Worm (Caenorhabditis elegans) whole organism, late embryonic: Measurements from ENCODE around the gene clp-4.
A peak's percentile ranks its signal among the peaks of the same experiment; 100 is the strongest.

Experiments used
- C08G9.2 ChIP-seq: sonication (generic microtip); optimal IDR thresholded peaks from 2 replicates; lab custom pipeline; 2016; ENCODE audit warnings: mild to moderate bottlenecking, missing genetic modification characterization, moderate library complexity, missing compliant biosample characterization
- C38D4.7 ChIP-seq: fragments of 200-800 bp; sonication (Bioruptor generic); optimal IDR thresholded peaks from 2 replicates; lab custom pipeline; 2018; ENCODE audit warnings: mild to moderate bottlenecking, missing genetic modification characterization, moderate library complexity, missing compliant biosample characterization
- F13H6.1 ChIP-seq: sonication (generic microtip); optimal IDR thresholded peaks from 2 replicates; lab custom pipeline; 2016; ENCODE audit warnings: missing genetic modification characterization, missing compliant biosample characterization
- K02D7.2 ChIP-seq: sonication (generic microtip); optimal IDR thresholded peaks from 2 replicates; lab custom pipeline; 2017; ENCODE audit warnings: mild to moderate bottlenecking, missing genetic modification characterization, missing compliant biosample characterization
- K09A11.1 ChIP-seq: sonication (generic microtip); optimal IDR thresholded peaks from 2 replicates; lab custom pipeline; 2017; ENCODE audit warnings: antibody characterized with exemption, mild to moderate bottlenecking, missing genetic modification characterization, missing compliant biosample characterization; ENCODE audit not compliant: insufficient read depth
- T23F11.4 ChIP-seq: fragments of 200-800 bp; sonication (Bioruptor generic); optimal IDR thresholded peaks from 2 replicates; lab custom pipeline; 2018; ENCODE audit warnings: mild to moderate bottlenecking, missing genetic modification characterization, missing compliant biosample characterization
- ahr-1 ChIP-seq: sonication (generic microtip); optimal IDR thresholded peaks from 2 replicates; lab custom pipeline; 2016; ENCODE audit warnings: missing genetic modification characterization, missing compliant biosample characterization
- ceh-14 ChIP-seq: sonication (generic microtip); optimal IDR thresholded peaks from 2 replicates; lab custom pipeline; 2016; ENCODE audit warnings: missing genotype, missing genetic modification characterization, missing compliant biosample characterization
- ceh-19 ChIP-seq: fragments of 200-800 bp; sonication (Bioruptor generic); optimal IDR thresholded peaks from 2 replicates; lab custom pipeline; 2018; ENCODE audit warnings: mild to moderate bottlenecking, missing genetic modification characterization, missing compliant biosample characterization
- ceh-2 ChIP-seq: sonication (generic microtip); optimal IDR thresholded peaks from 2 replicates; lab custom pipeline; 2016; ENCODE audit warnings: missing genotype, missing genetic modification characterization, missing compliant biosample characterization
- ceh-24 ChIP-seq: sonication (generic microtip); optimal IDR thresholded peaks from 2 replicates; lab custom pipeline; 2016; ENCODE audit warnings: mild to moderate bottlenecking, missing genetic modification characterization, missing compliant biosample characterization
- ceh-31 ChIP-seq: sonication (generic microtip); optimal IDR thresholded peaks from 2 replicates; lab custom pipeline; 2016; ENCODE audit warnings: missing genetic modification characterization, missing compliant biosample characterization
- ceh-34 ChIP-seq: sonication (generic microtip); optimal IDR thresholded peaks from 2 replicates; lab custom pipeline; 2016; ENCODE audit warnings: mild to moderate bottlenecking, missing genetic modification characterization, missing compliant biosample characterization
- ceh-48 ChIP-seq: sonication (generic microtip); optimal IDR thresholded peaks from 2 replicates; lab custom pipeline; 2016; ENCODE audit warnings: missing genetic modification characterization, inconsistent platforms, missing compliant biosample characterization
- ceh-6 ChIP-seq: fragments of 200-800 bp; sonication (Bioruptor generic); optimal IDR thresholded peaks from 2 replicates; lab custom pipeline; 2018; ENCODE audit warnings: mild to moderate bottlenecking, missing genetic modification characterization, missing compliant biosample characterization
- che-1 ChIP-seq: sonication (generic microtip); optimal IDR thresholded peaks from 2 replicates; lab custom pipeline; 2016; ENCODE audit warnings: mild to moderate bottlenecking, missing genetic modification characterization, missing compliant biosample characterization
- dmd-4 ChIP-seq: sonication (generic microtip); optimal IDR thresholded peaks from 2 replicates; lab custom pipeline; 2016; ENCODE audit warnings: borderline replicate concordance, missing genetic modification characterization, missing compliant biosample characterization
- dve-1 ChIP-seq: sonication (generic microtip); optimal IDR thresholded peaks from 2 replicates; lab custom pipeline; 2017; ENCODE audit warnings: antibody characterized with exemption, mild to moderate bottlenecking, missing genetic modification characterization, missing compliant biosample characterization
- elt-4 ChIP-seq: sonication (generic microtip); optimal IDR thresholded peaks from 2 replicates; lab custom pipeline; 2016; ENCODE audit warnings: missing genetic modification characterization, missing compliant biosample characterization
- ets-4 ChIP-seq: sonication (generic microtip); optimal IDR thresholded peaks from 2 replicates; lab custom pipeline; 2016; ENCODE audit warnings: missing genetic modification characterization, missing compliant biosample characterization
- eyg-1 ChIP-seq: sonication (generic microtip); optimal IDR thresholded peaks from 2 replicates; lab custom pipeline; 2016; ENCODE audit warnings: missing genotype, missing genetic modification characterization, missing compliant biosample characterization
- fax-1 ChIP-seq: sonication (generic microtip); optimal IDR thresholded peaks from 2 replicates; lab custom pipeline; 2016; ENCODE audit warnings: missing genotype, missing genetic modification characterization, missing compliant biosample characterization
- fkh-10 ChIP-seq: fragments of 150-350 bp; optimal IDR thresholded peaks from 2 replicates; lab custom pipeline; 2014; ENCODE audit warnings: missing biosample characterization, missing genetic modification reagents, missing genetic modification characterization
- fkh-6 ChIP-seq: sonication (generic microtip); optimal IDR thresholded peaks from 2 replicates; lab custom pipeline; 2016; ENCODE audit warnings: missing genetic modification characterization, missing compliant biosample characterization
- gmeb-2 ChIP-seq: sonication (generic microtip); optimal IDR thresholded peaks from 2 replicates; lab custom pipeline; 2016; ENCODE audit warnings: missing genetic modification characterization, inconsistent platforms, missing compliant biosample characterization
- hlh-13 ChIP-seq: fragments of 200-800 bp; sonication (Bioruptor generic); optimal IDR thresholded peaks from 2 replicates; lab custom pipeline; 2018; ENCODE audit warnings: mild to moderate bottlenecking, missing genetic modification characterization, missing compliant biosample characterization
- hlh-15 ChIP-seq: sonication (generic microtip); optimal IDR thresholded peaks from 2 replicates; lab custom pipeline; 2016; ENCODE audit warnings: missing genetic modification characterization, missing compliant biosample characterization
- hlh-30 ChIP-seq: sonication (generic microtip); optimal IDR thresholded peaks from 2 replicates; lab custom pipeline; 2017; ENCODE audit warnings: antibody characterized with exemption, missing genetic modification characterization, missing compliant biosample characterization; ENCODE audit not compliant: insufficient read depth
- hlh-8 ChIP-seq: sonication (generic microtip); optimal IDR thresholded peaks from 2 replicates; lab custom pipeline; 2016; ENCODE audit warnings: missing genotype, missing genetic modification characterization, missing compliant biosample characterization
- nhr-232 ChIP-seq: sonication (generic microtip); optimal IDR thresholded peaks from 2 replicates; lab custom pipeline; 2016; ENCODE audit warnings: missing genetic modification characterization, missing compliant biosample characterization
- npax-4 ChIP-seq: sonication (generic microtip); optimal IDR thresholded peaks from 2 replicates; lab custom pipeline; 2016; ENCODE audit warnings: missing genetic modification characterization, missing compliant biosample characterization
- odd-2 ChIP-seq: sonication (generic microtip); optimal IDR thresholded peaks from 2 replicates; lab custom pipeline; 2017; ENCODE audit warnings: antibody characterized with exemption, mild to moderate bottlenecking, missing genetic modification characterization, missing compliant biosample characterization
- pat-9 ChIP-seq: fragments of 200-800 bp; sonication (Bioruptor generic); optimal IDR thresholded peaks from 2 replicates; lab custom pipeline; 2018; ENCODE audit warnings: mild to moderate bottlenecking, missing genetic modification characterization, moderate library complexity, missing compliant biosample characterization
- pax-1 ChIP-seq: fragments of 150-350 bp; optimal IDR thresholded peaks from 2 replicates; lab custom pipeline; 2014; ENCODE audit warnings: missing biosample characterization, missing genetic modification characterization
- pha-2 ChIP-seq: sonication (generic microtip); optimal IDR thresholded peaks from 2 replicates; lab custom pipeline; 2017; ENCODE audit warnings: mild to moderate bottlenecking, missing genetic modification characterization, missing compliant biosample characterization
- pros-1 ChIP-seq: fragments of 150-350 bp; optimal IDR thresholded peaks from 2 replicates; lab custom pipeline; 2014; ENCODE audit warnings: missing biosample characterization, missing genetic modification reagents, missing genetic modification characterization
- ref-2 ChIP-seq: sonication (generic microtip); optimal IDR thresholded peaks from 2 replicates; lab custom pipeline; 2016; ENCODE audit warnings: missing genetic modification characterization, missing compliant biosample characterization
- sdc-2 ChIP-seq: sonication (generic microtip); optimal IDR thresholded peaks from 2 replicates; lab custom pipeline; 2016; ENCODE audit warnings: missing genotype, missing genetic modification characterization, missing compliant biosample characterization
- sox-2 ChIP-seq: fragments of 200-800 bp; sonication (Bioruptor generic); IDR thresholded peaks from 2 replicates; pipeline ENCODE4 v1.3.6; 2022; ENCODE audit warnings: missing genetic modification reagents, missing genetic modification characterization, missing compliant biosample characterization
- sox-4 ChIP-seq: sonication (generic microtip); optimal IDR thresholded peaks from 2 replicates; lab custom pipeline; 2017; ENCODE audit warnings: mild to moderate bottlenecking, missing genetic modification characterization, inconsistent platforms, missing compliant biosample characterization
- syd-9 ChIP-seq: sonication (generic microtip); optimal IDR thresholded peaks from 2 replicates; lab custom pipeline; 2016; ENCODE audit warnings: mild to moderate bottlenecking, missing genetic modification characterization, moderate library complexity, missing compliant biosample characterization
- tbx-2 ChIP-seq: sonication (generic microtip); optimal IDR thresholded peaks from 2 replicates; lab custom pipeline; 2016; ENCODE audit warnings: missing genetic modification characterization, missing compliant biosample characterization
- ttx-3 ChIP-seq: sonication (generic microtip); optimal IDR thresholded peaks from 2 replicates; lab custom pipeline; 2016; ENCODE audit warnings: missing genetic modification reagents, missing genetic modification characterization, missing compliant biosample characterization
- unc-3 ChIP-seq, 2 experiments: fragments of 200-800 bp in 1 of 2; sonication (Bioruptor generic) in 1 of 2; sonication (generic microtip) in 1 of 2; conservative IDR thresholded peaks in 1 of 2; optimal IDR thresholded peaks in 1 of 2; 2 replicates each; pipeline versions ENCODE4 v1.3.6 to Lab custom; 2016 to 2022; ENCODE audit warnings: missing compliant biosample characterization in 2 of 2, missing genetic modification characterization in 2 of 2, missing genetic modification reagents in 1 of 2
- unc-86 ChIP-seq: sonication (generic microtip); optimal IDR thresholded peaks from 2 replicates; lab custom pipeline; 2016; ENCODE audit warnings: missing genetic modification characterization, missing compliant biosample characterization
- zip-5 ChIP-seq: sonication (generic microtip); optimal IDR thresholded peaks from 2 replicates; lab custom pipeline; 2016; ENCODE audit warnings: missing genetic modification characterization, missing compliant biosample characterization

Gene clp-4

ce11 chrIII:1832453-1832852 lies 14.3 kb upstream of the clp-4 start:
- TF ChIP-seq zip-5 (tag; lab: Kevin White, UChicago) (no peak), ceh-6 (GFP tag; lab: Kevin White, UChicago) (no peak), fax-1 (tag; lab: Kevin White, UChicago) (no peak), eyg-1 (no peak), F13H6.1 (no peak), sdc-2 (tag; lab: Kevin White, UChicago) (no peak), unc-86 (no peak), ceh-24 (tag; lab: Kevin White, UChicago) (no peak), sox-2 (GFP tag; lab: Robert Waterston, UW) (no peak), ceh-14 (no peak), hlh-30 (tag; lab: Kevin White, UChicago) (no peak), T23F11.4 (GFP tag; lab: Kevin White, UChicago) (no peak)

ce11 chrIII:1831104-1831503 lies 13.0 kb upstream of the clp-4 start:
- TF ChIP-seq odd-2 (tag; lab: Kevin White, UChicago) (no peak), fax-1 (tag; lab: Kevin White, UChicago) (no peak), ceh-2 (tag; lab: Kevin White, UChicago) (no peak), gmeb-2 (tag; lab: Kevin White, UChicago) (no peak), zip-5 (tag; lab: Kevin White, UChicago) (no peak), fkh-10 (GFP tag; lab: Kevin White, UChicago) (no peak)
- TF ChIP-seq, all 69 proteins: peak for 0

- no peak for TF ChIP-seq syd-9 (tag; lab: Kevin White, UChicago)
- TF ChIP-seq pax-1 (tag; lab: Kevin White, UChicago) = no peak
- no peak for TF ChIP-seq hlh-8 (tag; lab: Kevin White, UChicago)
- TF ChIP-seq hlh-13 (GFP tag; lab: Kevin White, UChicago) = peak; percentile 53
- peak; percentile 63 for TF ChIP-seq K09A11.1 (tag; lab: Kevin White, UChicago)
- peak; percentile 62 for TF ChIP-seq tbx-2 (tag; lab: Kevin White, UChicago)
- peak; percentile 43; the same call in 1 of the 2 replicates for TF ChIP-seq unc-3 (GFP tag; conservative IDR thresholded peaks at IDR 0.05; lab: Robert Waterston, UW)
- TF ChIP-seq unc-3 (tag; optimal IDR thresholded peaks at IDR 0.05; lab: Kevin White, UChicago) = peak; percentile 25
- peak; percentile 20 for TF ChIP-seq sdc-2 (tag; lab: Kevin White, UChicago)
- TF ChIP-seq K02D7.2 = peak; percentile 57
- peak; percentile 52 for TF ChIP-seq fkh-6 (tag; lab: Kevin White, UChicago)
- no peak for TF ChIP-seq ets-4 (tag; lab: Kevin White, UChicago)
- peak; percentile 28 for TF ChIP-seq ref-2
- TF ChIP-seq fax-1 (tag; lab: Kevin White, UChicago) = peak; percentile 55
- TF ChIP-seq zip-5 (tag; lab: Kevin White, UChicago) = peak; percentile 41
- TF ChIP-seq sox-4 = peak; percentile 51
- TF ChIP-seq dve-1 (tag; lab: Kevin White, UChicago) = no peak
- peak; percentile 29 for TF ChIP-seq C08G9.2
- peak; percentile 58 for TF ChIP-seq che-1 (tag; lab: Kevin White, UChicago)
- peak; percentile 55 for TF ChIP-seq ceh-31
- no peak for TF ChIP-seq hlh-30 (tag; lab: Kevin White, UChicago)
- TF ChIP-seq ceh-6 (GFP tag; lab: Kevin White, UChicago) = peak; percentile 41
- TF ChIP-seq C38D4.7 = peak; percentile 69
- peak; percentile 27 for TF ChIP-seq ceh-2 (tag; lab: Kevin White, UChicago)
- TF ChIP-seq pros-1 (tag; lab: Kevin White, UChicago) = no peak
- no peak for TF ChIP-seq elt-4
- peak; percentile 19 for TF ChIP-seq dmd-4 (tag; lab: Kevin White, UChicago)
- no peak for TF ChIP-seq npax-4 (tag; lab: Kevin White, UChicago)
- TF ChIP-seq pat-9 (tag; lab: Kevin White, UChicago) = peak; percentile 82
- TF ChIP-seq ceh-48 = no peak
- peak; percentile 55 for TF ChIP-seq ttx-3 (tag; lab: Kevin White, UChicago)
- TF ChIP-seq unc-86 = peak; percentile 55
- peak; percentile 49 for TF ChIP-seq pha-2 (tag; lab: Kevin White, UChicago)
- peak; percentile 75 for TF ChIP-seq ceh-34
- TF ChIP-seq hlh-15 = no peak
- peak; percentile 56 for TF ChIP-seq nhr-232 (tag; lab: Kevin White, UChicago)
- peak; percentile 61 for TF ChIP-seq ceh-19
- peak; percentile 16 for TF ChIP-seq ahr-1
These were observed 6.3 kb upstream of the clp-4 start, which contains the start of the genes pvf-1 and Y39A3CL.7 for ce11 chrIII:1824264-1824922. Gene pvf-1, minus strand, starts transcription at chrIII:1824314. Gene Y39A3CL.7, plus strand, starts transcription at chrIII:1824919.
